Worm (Caenorhabditis elegans): ENCODE results near the gene ubl-1.

The ubl-1 gene

DNA sequence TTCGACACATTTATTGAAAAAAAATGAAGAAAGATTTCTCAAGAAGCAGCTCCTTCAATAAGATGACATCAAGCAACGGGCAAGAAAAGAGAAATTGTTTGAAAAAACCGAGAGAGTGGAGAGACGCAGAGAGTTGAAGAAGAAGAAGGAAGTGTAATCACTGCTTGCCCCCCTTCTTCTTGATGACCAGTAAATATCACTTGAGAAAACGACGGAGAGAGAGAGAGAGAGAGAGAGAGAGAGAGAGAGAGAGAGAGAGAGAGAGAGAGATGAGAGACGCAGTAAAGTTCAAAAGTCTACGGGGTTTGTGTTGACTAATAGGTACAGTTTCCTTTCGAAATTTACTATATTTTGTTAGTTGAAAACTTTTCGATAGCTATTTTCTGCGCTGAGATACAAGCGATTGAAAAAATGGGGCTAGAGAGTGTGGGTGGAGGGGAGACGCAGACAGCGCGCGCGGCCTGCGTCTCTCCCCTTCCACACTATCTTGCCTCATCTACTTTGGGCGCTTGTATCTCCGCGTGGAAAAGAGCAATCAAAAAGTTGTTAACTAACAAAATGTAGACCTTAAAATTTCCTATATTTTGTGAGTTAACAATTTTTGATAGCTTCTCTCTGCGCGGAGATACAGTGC, 2.1 kb upstream of the ubl-1 start:
- TF ChIP-seq saeg-2 (GFP tag; IDR thresholded peaks at IDR 0.05) (no peak), nhr-28 (tag; optimal IDR thresholded peaks at IDR 0.05) (peak; percentile 52), dpl-1 (GFP tag; optimal IDR thresholded peaks at IDR 0.05) (peak; percentile 34), ceh-82 (tag; optimal IDR thresholded peaks at IDR 0.05) (no peak), lir-3 (tag; optimal IDR thresholded peaks at IDR 0.05) (no peak), set-16 (GFP tag; IDR thresholded peaks at IDR 0.05) (peak; percentile 40), egl-43 (GFP tag; IDR thresholded peaks at IDR 0.05) (no peak), pha-4 (GFP tag; IDR thresholded peaks at IDR 0.05) (no peak; the same call in 1 of the 2 replicates), pha-4 (tag; optimal IDR thresholded peaks at IDR 0.05) (no peak), spr-1 (tag; optimal IDR thresholded peaks at IDR 0.05) (no peak), F44E2.7 (GFP tag; IDR thresholded peaks at IDR 0.05) (no peak), T26A8.4 (GFP tag; IDR thresholded peaks at IDR 0.05) (no peak), lsy-2 (tag; optimal IDR thresholded peaks at IDR 0.05) (peak in 1 of 2 experiments; percentile 75), lin-1 (GFP tag; IDR thresholded peaks at IDR 0.05) (0 out of 2 replicates have a peak, but pooled peaks have one; percentile 33), unc-130 (GFP tag; optimal IDR thresholded peaks at IDR 0.05) (no peak), T20F7.1 (GFP tag; optimal IDR thresholded peaks at IDR 0.05) (no peak), aha-1 (tag) (peak; percentile 22), Y75B8A.6 (GFP tag; IDR thresholded peaks at IDR 0.05) (no peak), attf-4 (tag; optimal IDR thresholded peaks at IDR 0.05) (no peak), lin-15B (tag; optimal IDR thresholded peaks at IDR 0.05) (no peak), ces-1 (GFP tag; optimal IDR thresholded peaks at IDR 0.05) (no peak), pqm-1 (tag; optimal IDR thresholded peaks at IDR 0.05) (peak; percentile 8), vab-7 (GFP tag; IDR thresholded peaks at IDR 0.05) (no peak), nhr-102 (tag; optimal IDR thresholded peaks at IDR 0.05) (no peak), nhr-48 (tag; optimal IDR thresholded peaks at IDR 0.05) (peak; percentile 25), jun-1 (tag; optimal IDR thresholded peaks at IDR 0.05) (peak; percentile 13), ceh-20 (GFP tag; IDR thresholded peaks at IDR 0.05) (peak; percentile 30; the same call in 1 of the 2 replicates), daf-12 (tag; optimal IDR thresholded peaks at IDR 0.05) (no peak), nhr-42 (GFP tag; IDR thresholded peaks at IDR 0.05) (no peak), gei-8 (GFP tag; optimal IDR thresholded peaks at IDR 0.05) (no peak), mes-2 (tag; optimal IDR thresholded peaks at IDR 0.05; ENCODE audit: poor library complexity, severe bottlenecking) (peak; percentile 41), Y5F2A.4 (GFP tag; optimal IDR thresholded peaks at IDR 0.05) (no peak), zag-1 (tag; optimal IDR thresholded peaks at IDR 0.05) (no peak), dmd-6 (GFP tag; IDR thresholded peaks at IDR 0.05) (peak; percentile 53; the same call in 1 of the 2 replicates), lim-7 (GFP tag; IDR thresholded peaks at IDR 0.05) (no peak), lin-38 (GFP tag; IDR thresholded peaks at IDR 0.05) (peak; percentile 54), mxl-3 (GFP tag; optimal IDR thresholded peaks at IDR 0.05) (no peak), daf-16 (GFP tag; optimal IDR thresholded peaks at IDR 0.05) (peak in 1 of 2 experiments; percentile 19), daf-16 (tag; optimal IDR thresholded peaks at IDR 0.05) (peak; percentile 52), spr-3 (GFP tag; optimal IDR thresholded peaks at IDR 0.05) (no peak), aly-2 (tag; optimal IDR thresholded peaks at IDR 0.05) (no peak), nhr-11 (tag; optimal IDR thresholded peaks at IDR 0.05) (peak; percentile 41), ztf-11 (tag; optimal IDR thresholded peaks at IDR 0.05) (no peak), duxl-1 (tag; optimal IDR thresholded peaks at IDR 0.05; ENCODE audit: poor library complexity) (no peak), dmd-9 (GFP tag; IDR thresholded peaks at IDR 0.05) (no peak), snpc-1.2 (GFP tag; IDR thresholded peaks at IDR 0.05) (no peak), mdt-29 (GFP tag; IDR thresholded peaks at IDR 0.05) (no peak), daf-19 (GFP tag; conservative IDR thresholded peaks at IDR 0.05) (no peak), mdl-1 (tag; optimal IDR thresholded peaks at IDR 0.05) (peak in 1 of 2 experiments; percentile 22), fos-1 (tag; optimal IDR thresholded peaks at IDR 0.05) (no peak), zip-2 (tag; optimal IDR thresholded peaks at IDR 0.05) (no peak), R02D3.7 (tag; optimal IDR thresholded peaks at IDR 0.05) (no peak)

All from whole organism, L4 larva.